Fruit fly (Drosophila melanogaster) whole organism, pupa: ENCODE data around the gene GstD11.

ENCODE experiments used
- CG10348 ChIP-seq: fragments of 200-800 bp; sonication (Bioruptor generic); IDR thresholded peaks from 2 replicates; pipeline ENCODE4 v1.3.6; 2022; ENCODE audit warnings: missing biosample characterization, missing genetic modification characterization
- CG12605 ChIP-seq: fragments of 200-800 bp; sonication (Bioruptor generic); IDR thresholded peaks from 2 replicates; pipeline ENCODE4 v1.3.6; 2022; ENCODE audit warnings: missing biosample characterization, missing genetic modification characterization
- CG13204 ChIP-seq: fragments of 200-800 bp; sonication (Bioruptor generic); optimal IDR thresholded peaks from 2 replicates; lab custom pipeline; 2018; ENCODE audit warnings: missing biosample characterization, mild to moderate bottlenecking, missing genetic modification characterization, moderate library complexity
- CG14655 ChIP-seq: fragments of 200-800 bp; sonication (Bioruptor generic); optimal IDR thresholded peaks from 3 replicates; lab custom pipeline; 2017; ENCODE audit warnings: mild to moderate bottlenecking, missing biosample characterization, missing genetic modification reagents, missing genetic modification characterization
- CG15710 ChIP-seq: fragments of 200-800 bp; sonication (Bioruptor generic); optimal IDR thresholded peaks from 2 replicates; lab custom pipeline; 2018; ENCODE audit warnings: missing biosample characterization, mild to moderate bottlenecking, missing genetic modification characterization, moderate library complexity
- CG17806 ChIP-seq: fragments of 200-800 bp; sonication (Bioruptor generic); optimal IDR thresholded peaks from 2 replicates; lab custom pipeline; 2018; ENCODE audit warnings: missing biosample characterization, mild to moderate bottlenecking, missing genetic modification characterization, moderate library complexity
- CG32121 ChIP-seq: fragments of 200-800 bp; sonication (Bioruptor generic); IDR thresholded peaks from 2 replicates; pipeline ENCODE4 v1.3.6; 2022; ENCODE audit warnings: missing biosample characterization, missing genetic modification characterization
- CG34367 ChIP-seq: fragments of 200-800 bp; sonication (Bioruptor generic); optimal IDR thresholded peaks from 2 replicates; lab custom pipeline; 2018; ENCODE audit warnings: missing biosample characterization, mild to moderate bottlenecking, missing genetic modification characterization
- CG4496 ChIP-seq: fragments of 200-800 bp; sonication (Bioruptor generic); IDR thresholded peaks from 3 replicates; pipeline ENCODE4 v1.3.6; 2022; ENCODE audit warnings: missing biosample characterization, missing genetic modification characterization
- CG8159 ChIP-seq: fragments of 200-800 bp; sonication (Bioruptor generic); optimal IDR thresholded peaks from 3 replicates; lab custom pipeline; 2018; ENCODE audit warnings: missing biosample characterization, mild to moderate bottlenecking, missing genetic modification characterization, moderate library complexity
- CG8301 ChIP-seq: fragments of 200-800 bp; sonication (Bioruptor generic); optimal IDR thresholded peaks from 2 replicates; lab custom pipeline; 2018; ENCODE audit warnings: missing biosample characterization, mild to moderate bottlenecking, missing genetic modification characterization
- CG9948 ChIP-seq: fragments of 200-800 bp; sonication (Bioruptor generic); optimal IDR thresholded peaks from 2 replicates; lab custom pipeline; 2018; ENCODE audit warnings: missing biosample characterization, mild to moderate bottlenecking, missing genetic modification characterization, moderate library complexity
- D1 ChIP-seq: fragments of 200-800 bp; sonication (Bioruptor generic); optimal IDR thresholded peaks from 2 replicates; lab custom pipeline; 2018; ENCODE audit warnings: missing biosample characterization, mild to moderate bottlenecking, missing genetic modification characterization, moderate library complexity
- EcR ChIP-seq: fragments of 200-800 bp; sonication (Bioruptor generic); optimal IDR thresholded peaks from 3 replicates; lab custom pipeline; 2019; ENCODE audit warnings: missing biosample characterization, missing genetic modification characterization, mild to moderate bottlenecking, moderate library complexity, missing genetic modification reagents
- Ets98B ChIP-seq: fragments of 200-800 bp; sonication (Bioruptor generic); IDR thresholded peaks from 2 replicates; pipeline ENCODE4 v1.3.6; 2022; ENCODE audit warnings: missing biosample characterization, missing genetic modification characterization
- Pif1A ChIP-seq: fragments of 200-800 bp; sonication (Bioruptor generic); optimal IDR thresholded peaks from 3 replicates; lab custom pipeline; 2016; ENCODE audit warnings: missing biosample characterization, missing genetic modification characterization
- Pif1B ChIP-seq: fragments of 200-800 bp; sonication (Bioruptor generic); optimal IDR thresholded peaks from 3 replicates; lab custom pipeline; 2016; ENCODE audit warnings: missing biosample characterization, missing genetic modification characterization
- Snoo ChIP-seq: fragments of 200-800 bp; sonication (Bioruptor generic); optimal IDR thresholded peaks from 3 replicates; lab custom pipeline; 2017; ENCODE audit warnings: missing biosample characterization, mild to moderate bottlenecking, missing genetic modification characterization, inconsistent platforms
- fd96Ca ChIP-seq: fragments of 200-800 bp; sonication (Bioruptor generic); IDR thresholded peaks from 3 replicates; pipeline ENCODE4 v1.3.6; 2022; ENCODE audit warnings: missing biosample characterization, missing genetic modification characterization
- gl ChIP-seq: fragments of 200-800 bp; sonication (Bioruptor generic); optimal IDR thresholded peaks from 2 replicates; lab custom pipeline; 2018; ENCODE audit warnings: missing biosample characterization, mild to moderate bottlenecking, missing genetic modification characterization
- rn ChIP-seq: fragments of 200-800 bp; sonication (Bioruptor generic); IDR thresholded peaks from 2 replicates; pipeline ENCODE4 v1.3.6; 2022; ENCODE audit warnings: missing biosample characterization, missing genetic modification characterization

Gene GstD11

DNA sequence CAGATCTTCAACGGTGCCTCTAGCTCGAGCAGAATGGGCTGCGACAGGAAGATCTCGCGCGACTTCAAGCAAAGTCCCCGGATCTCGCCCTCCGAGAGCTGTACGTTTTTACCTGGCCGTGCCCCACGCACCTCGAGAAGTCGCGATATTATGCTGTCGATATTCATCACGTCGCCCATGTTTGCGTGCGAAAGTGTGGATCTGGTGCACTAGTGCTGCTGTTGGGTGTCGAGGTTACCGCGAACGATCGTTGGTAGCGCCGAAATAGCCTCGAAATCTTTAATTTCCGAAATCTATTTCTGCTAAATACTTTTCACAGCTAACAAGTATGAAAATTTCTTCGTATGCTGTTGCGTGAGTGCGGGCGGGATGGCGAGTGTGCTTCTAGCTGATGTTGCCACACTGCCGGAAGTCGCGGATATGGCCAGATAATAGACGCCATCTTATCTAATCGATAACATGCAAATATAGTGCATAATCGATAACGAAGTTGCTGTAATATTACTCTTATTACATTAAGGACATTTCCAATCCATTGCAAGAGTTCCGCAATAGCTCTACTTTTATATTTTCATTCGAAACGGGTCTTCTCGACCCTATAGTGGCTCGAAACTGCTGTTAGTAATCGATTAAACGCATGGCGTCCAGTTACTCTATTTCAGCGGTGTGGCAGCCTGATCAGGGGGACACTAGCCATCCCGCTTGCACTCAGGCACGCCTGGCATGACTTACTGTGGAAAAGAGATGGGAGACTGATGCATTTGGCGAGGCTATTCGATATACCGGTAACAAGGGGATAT, 42.6 kb downstream of the GstD11 start, which contains the start of gene Pp1-87B:
Gene Pp1-87B (minus strand): TSS at position 408 of the 800 bp plus-strand sequence.
- TF ChIP-seq Snoo (tag; lab: Kevin White, UChicago) (peak; percentile 31), CG8301 (tag; lab: Kevin White, UChicago) (no peak), CG15710 (tag; lab: Kevin White, UChicago) (peak; percentile 10), CG13204 (GFP tag; lab: Kevin White, UChicago) (no peak), CG4496 (GFP tag; lab: Robert Waterston, UW) (no peak), Pif1B (GFP tag; lab: Kevin White, UChicago) (no peak)

dm6 chr3R:12426310-12426653, 43.1 kb downstream of the GstD11 start, which contains the start of gene NANS:
NANS (plus strand) TSS chr3R:12426578.
- no peak for TF ChIP-seq CG8159 (tag; lab: Kevin White, UChicago)
- TF ChIP-seq Snoo (tag; lab: Kevin White, UChicago) = no peak
- no peak for TF ChIP-seq Pif1B (GFP tag; lab: Kevin White, UChicago)
- no peak for TF ChIP-seq Pif1A (GFP tag; lab: Kevin White, UChicago)
- no peak for TF ChIP-seq rn (GFP tag; lab: Robert Waterston, UW)
- no peak for TF ChIP-seq fd96Ca (GFP tag; lab: Robert Waterston, UW)
- TF ChIP-seq EcR (GFP tag; lab: Kevin White, UChicago) = no peak
- TF ChIP-seq CG10348 (GFP tag; lab: Robert Waterston, UW) = no peak
- no peak for TF ChIP-seq CG34367 (tag; lab: Kevin White, UChicago)
- no peak for TF ChIP-seq CG8301 (tag; lab: Kevin White, UChicago)
- no peak for TF ChIP-seq CG4496 (GFP tag; lab: Robert Waterston, UW)
- no peak for TF ChIP-seq CG14655 (GFP tag; lab: Kevin White, UChicago)
- no peak for TF ChIP-seq CG32121 (GFP tag; lab: Robert Waterston, UW)
- TF ChIP-seq CG9948 (tag; lab: Kevin White, UChicago) = no peak
- no peak for TF ChIP-seq CG17806 (tag; lab: Kevin White, UChicago)

dm6 chr3R:12429120-12429610, 46.0 kb downstream of the GstD11 start, which contains the start of the genes CG5641 and CG5245:
CG5641 (minus strand) TSS chr3R:12429282.
CG5245 (plus strand) TSS chr3R:12429560.
- no peak for TF ChIP-seq EcR (GFP tag; lab: Kevin White, UChicago)
- no peak for TF ChIP-seq CG32121 (GFP tag; lab: Robert Waterston, UW)
- TF ChIP-seq CG34367 (tag; lab: Kevin White, UChicago) = no peak
- TF ChIP-seq fd96Ca (GFP tag; lab: Robert Waterston, UW) = no peak

dm6 chr3R:12431030-12431489, 47.9 kb downstream of the GstD11 start, which contains the start of gene Prosalpha2:
Prosalpha2 (plus strand) TSS chr3R:12431321.
- TF ChIP-seq Snoo (tag; lab: Kevin White, UChicago) (no peak), CG10348 (GFP tag; lab: Robert Waterston, UW) (no peak), gl (no peak), CG12605 (GFP tag; lab: Robert Waterston, UW) (no peak), EcR (GFP tag; lab: Kevin White, UChicago) (no peak), fd96Ca (GFP tag; lab: Robert Waterston, UW) (no peak), CG15710 (tag; lab: Kevin White, UChicago) (peak; percentile 9), Ets98B (GFP tag; lab: Robert Waterston, UW) (no peak), D1 (no peak), CG9948 (tag; lab: Kevin White, UChicago) (peak; percentile 16), CG14655 (GFP tag; lab: Kevin White, UChicago) (no peak)

- peak; percentile 35 for TF ChIP-seq CG17806 (tag; lab: Kevin White, UChicago)
- no peak for TF ChIP-seq CG14655 (GFP tag; lab: Kevin White, UChicago)
- no peak for TF ChIP-seq fd96Ca (GFP tag; lab: Robert Waterston, UW)
- peak; percentile 41 for TF ChIP-seq CG9948 (tag; lab: Kevin White, UChicago)
- peak; percentile 32 for TF ChIP-seq Snoo (tag; lab: Kevin White, UChicago)
- no peak for TF ChIP-seq EcR (GFP tag; lab: Kevin White, UChicago)
- 0 out of 2 replicates have a peak, but pooled peaks have one; percentile 29 for TF ChIP-seq CG32121 (GFP tag; lab: Robert Waterston, UW)
- no peak for TF ChIP-seq CG13204 (GFP tag; lab: Kevin White, UChicago)
- no peak for TF ChIP-seq Ets98B (GFP tag; lab: Robert Waterston, UW)
- no peak for TF ChIP-seq CG12605 (GFP tag; lab: Robert Waterston, UW)
- TF ChIP-seq Pif1B (GFP tag; lab: Kevin White, UChicago) = no peak
- TF ChIP-seq CG8159 (tag; lab: Kevin White, UChicago) = no peak
- peak; percentile 63 for TF ChIP-seq CG15710 (tag; lab: Kevin White, UChicago)
- no peak for TF ChIP-seq CG10348 (GFP tag; lab: Robert Waterston, UW)
- TF ChIP-seq Pif1A (GFP tag; lab: Kevin White, UChicago) = no peak
Measured at dm6 chr3R:12433764-12434163, 50.6 kb downstream of the GstD11 start, which contains the start of the genes Aos1 and Srlp. Aos1 (minus strand) TSS chr3R:12433822. Srlp (plus strand) TSS chr3R:12434098.
